Worm (Caenorhabditis elegans) whole organism, L3 larva: ENCODE data around the gene puf-9.

Experiments used
- R02D3.7 ChIP-seq: fragments of 150-350 bp; optimal IDR thresholded peaks from 2 replicates; lab custom pipeline; 2014; ENCODE audit warnings: missing biosample characterization, missing genetic modification characterization
- ZK546.5 ChIP-seq: sonication (generic microtip); optimal IDR thresholded peaks from 2 replicates; lab custom pipeline; 2017; ENCODE audit warnings: missing biosample characterization, missing genetic modification characterization
- aly-2 ChIP-seq: fragments of 150-350 bp; optimal IDR thresholded peaks from 2 replicates; lab custom pipeline; 2014; ENCODE audit warnings: missing biosample characterization, missing genetic modification characterization
- ama-1 ChIP-seq: fragments of 150-350 bp; optimal IDR thresholded peaks from 2 replicates; lab custom pipeline; 2018
- ceh-16 ChIP-seq: sonication (generic microtip); optimal IDR thresholded peaks from 2 replicates; lab custom pipeline; 2017; ENCODE audit warnings: missing biosample characterization, missing genetic modification characterization
- ceh-28 ChIP-seq: fragments of 150-350 bp; optimal IDR thresholded peaks from 2 replicates; lab custom pipeline; 2014; ENCODE audit warnings: missing biosample characterization, missing genetic modification reagents, missing genetic modification characterization
- ceh-82 ChIP-seq: fragments of 150-350 bp; optimal IDR thresholded peaks from 2 replicates; lab custom pipeline; 2014; ENCODE audit warnings: missing biosample characterization, missing genetic modification characterization
- daf-12 ChIP-seq: fragments of 150-350 bp; optimal IDR thresholded peaks from 2 replicates; lab custom pipeline; 2014; ENCODE audit warnings: missing biosample characterization, missing genetic modification reagents, missing genetic modification characterization
- egl-27 ChIP-seq: sonication (generic microtip); optimal IDR thresholded peaks from 4 replicates; lab custom pipeline; 2017; ENCODE audit warnings: missing biosample characterization, missing genetic modification reagents, missing genetic modification characterization
- egl-5 ChIP-seq: fragments of 150-350 bp; optimal IDR thresholded peaks from 2 replicates; lab custom pipeline; 2017; ENCODE audit warnings: missing biosample characterization, missing genetic modification reagents, missing genetic modification characterization, inconsistent platforms
- elt-1 ChIP-seq: fragments of 150-350 bp; optimal IDR thresholded peaks from 2 replicates; lab custom pipeline; 2014; ENCODE audit warnings: missing biosample characterization, missing genetic modification characterization
- elt-2 ChIP-seq: sonication (generic microtip); optimal IDR thresholded peaks from 2 replicates; lab custom pipeline; 2016; ENCODE audit warnings: missing genetic modification reagents, mild to moderate bottlenecking, missing genetic modification characterization, missing compliant biosample characterization
- elt-3 ChIP-seq, 3 experiments: fragments of 150-350 bp in 1 of 3; sonication (generic microtip) in 2 of 3; optimal IDR thresholded peaks; 2 replicates in 2 of 3; 4 replicates in 1 of 3; lab custom pipeline; 2014 to 2017; ENCODE audit warnings: missing biosample characterization in 3 of 3, missing genetic modification characterization in 3 of 3
- eor-1 ChIP-seq, 2 experiments: fragments of 150-350 bp; optimal IDR thresholded peaks; 2 replicates each; lab custom pipeline; 2014 to 2018; ENCODE audit warnings: missing biosample characterization in 2 of 2, missing genetic modification characterization in 2 of 2
- fkh-10 ChIP-seq: sonication (generic microtip); optimal IDR thresholded peaks from 2 replicates; lab custom pipeline; 2017; ENCODE audit warnings: missing biosample characterization, missing genetic modification reagents, missing genetic modification characterization
- fkh-2 ChIP-seq: fragments of 150-350 bp; optimal IDR thresholded peaks from 2 replicates; lab custom pipeline; 2014; ENCODE audit warnings: missing biosample characterization, missing genetic modification reagents, missing genetic modification characterization
- fos-1 ChIP-seq: fragments of 150-350 bp; optimal IDR thresholded peaks from 2 replicates; lab custom pipeline; 2014; ENCODE audit warnings: missing biosample characterization, missing genetic modification characterization
- hmg-11 ChIP-seq: sonication (generic microtip); optimal IDR thresholded peaks from 2 replicates; lab custom pipeline; 2016; ENCODE audit warnings: missing genetic modification characterization, missing compliant biosample characterization
- lin-15B ChIP-seq: fragments of 150-350 bp; optimal IDR thresholded peaks from 2 replicates; lab custom pipeline; 2014; ENCODE audit warnings: missing biosample characterization, missing genetic modification characterization
- lin-39 ChIP-seq: fragments of 150-350 bp; optimal IDR thresholded peaks from 2 replicates; lab custom pipeline; 2018; ENCODE audit warnings: missing biosample characterization, missing genetic modification reagents, missing genetic modification characterization
- mdl-1 ChIP-seq: fragments of 150-350 bp; optimal IDR thresholded peaks from 2 replicates; lab custom pipeline; 2014; ENCODE audit warnings: missing biosample characterization, missing genetic modification characterization
- mml-1 ChIP-seq: fragments of 150-350 bp; sonication (generic microtip); optimal IDR thresholded peaks from 3 replicates; lab custom pipeline; 2014; ENCODE audit warnings: missing biosample characterization, missing genetic modification characterization
- nfya-1 ChIP-seq: sonication (generic microtip); optimal IDR thresholded peaks from 2 replicates; lab custom pipeline; 2017; ENCODE audit warnings: missing genetic modification characterization, mild to moderate bottlenecking, missing compliant biosample characterization, antibody characterized with exemption, moderate library complexity; ENCODE audit not compliant: insufficient read depth
- nhr-11 ChIP-seq: fragments of 150-350 bp; optimal IDR thresholded peaks from 2 replicates; lab custom pipeline; 2014; ENCODE audit warnings: missing biosample characterization, missing genetic modification characterization
- nhr-12 ChIP-seq: fragments of 150-350 bp; optimal IDR thresholded peaks from 2 replicates; lab custom pipeline; 2014; ENCODE audit warnings: missing biosample characterization, missing genetic modification characterization
- nhr-23 ChIP-seq: fragments of 150-350 bp; optimal IDR thresholded peaks from 2 replicates; lab custom pipeline; 2014; ENCODE audit warnings: missing biosample characterization, missing genetic modification reagents, missing genetic modification characterization
- nhr-237 ChIP-seq: fragments of 150-350 bp; optimal IDR thresholded peaks from 2 replicates; lab custom pipeline; 2014; ENCODE audit warnings: missing biosample characterization, missing genetic modification characterization
- nhr-28 ChIP-seq: fragments of 150-350 bp; optimal IDR thresholded peaks from 2 replicates; lab custom pipeline; 2014; ENCODE audit warnings: missing biosample characterization, missing genetic modification characterization
- nhr-43 ChIP-seq: sonication (generic microtip); optimal IDR thresholded peaks from 2 replicates; lab custom pipeline; 2016; ENCODE audit warnings: mild to moderate bottlenecking, missing genetic modification characterization, missing compliant biosample characterization; ENCODE audit not compliant: poor library complexity, severe bottlenecking
- nhr-76 ChIP-seq: fragments of 150-350 bp; sonication (generic microtip); optimal IDR thresholded peaks from 5 replicates; lab custom pipeline; 2014; ENCODE audit warnings: missing biosample characterization, missing genetic modification characterization
- nhr-77 ChIP-seq: fragments of 150-350 bp; optimal IDR thresholded peaks from 2 replicates; lab custom pipeline; 2014; ENCODE audit warnings: missing biosample characterization, missing genetic modification characterization
- pha-4 ChIP-seq: fragments of 150-350 bp; optimal IDR thresholded peaks from 2 replicates; lab custom pipeline; 2014; ENCODE audit warnings: missing biosample characterization, missing genetic modification reagents, missing genetic modification characterization
- pqm-1 ChIP-seq: fragments of 150-350 bp; optimal IDR thresholded peaks from 2 replicates; lab custom pipeline; 2017; ENCODE audit warnings: missing biosample characterization, missing genetic modification characterization, inconsistent platforms
- sea-2 ChIP-seq: fragments of 150-350 bp; sonication (generic microtip); optimal IDR thresholded peaks from 4 replicates; lab custom pipeline; 2014; ENCODE audit warnings: missing biosample characterization, missing genetic modification reagents, missing genetic modification characterization
- skn-1 ChIP-seq: fragments of 150-350 bp; optimal IDR thresholded peaks from 2 replicates; lab custom pipeline; 2014; ENCODE audit warnings: missing biosample characterization, missing genetic modification characterization
- snpc-4 ChIP-seq: fragments of 150-350 bp; optimal IDR thresholded peaks from 2 replicates; lab custom pipeline; 2014; ENCODE audit warnings: missing biosample characterization, missing genetic modification characterization
- tbx-2 ChIP-seq: sonication (generic microtip); optimal IDR thresholded peaks from 2 replicates; lab custom pipeline; 2016; ENCODE audit warnings: mild to moderate bottlenecking, missing genetic modification characterization, missing compliant biosample characterization
- unc-39 ChIP-seq: sonication (generic microtip); optimal IDR thresholded peaks from 4 replicates; lab custom pipeline; 2017; ENCODE audit warnings: missing biosample characterization, missing genetic modification characterization
- unc-62 ChIP-seq: fragments of 150-350 bp; sonication (generic microtip); optimal IDR thresholded peaks from 4 replicates; lab custom pipeline; 2014; ENCODE audit warnings: missing biosample characterization, missing genetic modification reagents, missing genetic modification characterization
- ztf-11 ChIP-seq: fragments of 150-350 bp; optimal IDR thresholded peaks from 2 replicates; lab custom pipeline; 2014; ENCODE audit warnings: missing biosample characterization, missing genetic modification characterization
- ztf-4 ChIP-seq: fragments of 150-350 bp; optimal IDR thresholded peaks from 2 replicates; lab custom pipeline; 2014; ENCODE audit warnings: missing biosample characterization, missing genetic modification characterization

Gene puf-9

ce11 chrX:5847268-5847667, 5.9 kb downstream of the puf-9 start:
- TF ChIP-seq ztf-11 (no peak), ceh-28 (peak; percentile 6), ama-1 (no peak), pha-4 (tag; lab: Kevin White, UChicago) (no peak), fkh-10 (GFP tag; lab: Kevin White, UChicago) (peak; percentile 21), ZK546.5 (tag; lab: Kevin White, UChicago) (no peak), egl-27 (tag; lab: Kevin White, UChicago) (no peak), fos-1 (tag; lab: Kevin White, UChicago) (no peak), nfya-1 (peak; percentile 48), nhr-77 (tag; lab: Kevin White, UChicago) (no peak), lin-15B (tag; lab: Kevin White, UChicago) (no peak), egl-5 (tag; lab: Kevin White, UChicago) (peak; percentile 21), tbx-2 (no peak), ceh-82 (tag; lab: Kevin White, UChicago) (no peak), hmg-11 (tag; lab: Kevin White, UChicago) (peak; percentile 21), ztf-4 (tag; lab: Kevin White, UChicago) (no peak), lin-39 (tag; lab: Kevin White, UChicago) (peak; percentile 78)

ce11 chrX:5848703-5849102, 7.3 kb downstream of the puf-9 start, which contains the start of gene atat-2:
atat-2 (plus strand) TSS chrX:5849100.
- TF ChIP-seq nhr-28 (no peak), lin-15B (tag; lab: Kevin White, UChicago) (no peak), daf-12 (tag; lab: Kevin White, UChicago) (no peak), pha-4 (tag; lab: Kevin White, UChicago) (no peak), pqm-1 (tag; lab: Kevin White, UChicago) (no peak), eor-1 (tag; optimal IDR thresholded peaks at IDR 0.05; lab: Kevin White, UChicago) (no peak), tbx-2 (peak; percentile 12), ztf-4 (tag; lab: Kevin White, UChicago) (no peak), unc-39 (tag; lab: Kevin White, UChicago) (no peak), nhr-237 (no peak), mml-1 (tag; lab: Kevin White, UChicago) (no peak), ZK546.5 (tag; lab: Kevin White, UChicago) (no peak), nfya-1 (no peak), aly-2 (no peak), lin-39 (tag; lab: Kevin White, UChicago) (peak; percentile 5), elt-2 (tag; lab: Kevin White, UChicago) (no peak), nhr-77 (tag; lab: Kevin White, UChicago) (no peak), hmg-11 (tag; lab: Kevin White, UChicago) (peak; percentile 4), egl-5 (tag; lab: Kevin White, UChicago) (no peak), elt-1 (tag; lab: Kevin White, UChicago) (no peak), fkh-2 (tag; lab: Kevin White, UChicago) (no peak), nhr-12 (tag; lab: Kevin White, UChicago) (no peak), nhr-11 (tag; lab: Kevin White, UChicago) (no peak), snpc-4 (no peak), ztf-11 (no peak), R02D3.7 (tag; lab: Kevin White, UChicago) (no peak), ama-1 (no peak), fkh-10 (GFP tag; lab: Kevin White, UChicago) (no peak), nhr-43 (tag; lab: Kevin White, UChicago) (peak; percentile 39), unc-62 (no peak), ceh-16 (tag; lab: Kevin White, UChicago) (no peak), nhr-23 (peak; percentile 51), sea-2 (GFP tag; lab: Kevin White, UChicago) (no peak), nhr-76 (tag; lab: Kevin White, UChicago) (no peak), elt-3 (tag; optimal IDR thresholded peaks at IDR 0.05; lab: Kevin White, UChicago) (no peak), skn-1 (tag; lab: Kevin White, UChicago) (no peak), mdl-1 (tag; lab: Kevin White, UChicago) (no peak)

- TF ChIP-seq snpc-4 = peak; percentile 33
- no peak for TF ChIP-seq egl-5 (tag; lab: Kevin White, UChicago)
- no peak for TF ChIP-seq eor-1 (tag; optimal IDR thresholded peaks at IDR 0.05; lab: Kevin White, UChicago)
- no peak for TF ChIP-seq tbx-2
These were observed 9.1 kb downstream of the puf-9 start for ce11 chrX:5850472-5850871.
